Fruit fly (Drosophila melanogaster): ENCODE data around the gene CG11586.

dm6 chr3L:4252121-4252861, 10.0 kb downstream of the CG11586 start:
- no peak for TF ChIP-seq h (optimal IDR thresholded peaks at IDR 0.05)
- TF ChIP-seq psq (optimal IDR thresholded peaks at IDR 0.05) = no peak
- TF ChIP-seq ttk (optimal IDR thresholded peaks at IDR 0.05) = no peak
- TF ChIP-seq insv (optimal IDR thresholded peaks at IDR 0.05) = no peak
